Worm (Caenorhabditis elegans) whole organism, L2 larva: ENCODE measurements around the gene smrd-1.

Experiments
- C34F6.9 ChIP-seq: fragments of 150-350 bp; optimal IDR thresholded peaks from 2 replicates; lab custom pipeline; 2014; ENCODE audit warnings: missing biosample characterization, missing genetic modification characterization
- F13H6.1 ChIP-seq: sonication (generic microtip); optimal IDR thresholded peaks from 2 replicates; lab custom pipeline; 2016; ENCODE audit warnings: missing genetic modification characterization, missing compliant biosample characterization
- R02D3.7 ChIP-seq: fragments of 150-350 bp; optimal IDR thresholded peaks from 2 replicates; lab custom pipeline; 2014; ENCODE audit warnings: missing biosample characterization, missing genetic modification characterization
- Y55F3AM.14 ChIP-seq: fragments of 200-800 bp; sonication (Bioruptor generic); optimal IDR thresholded peaks from 2 replicates; lab custom pipeline; 2018; ENCODE audit warnings: mild to moderate bottlenecking, missing genetic modification characterization, missing compliant biosample characterization
- ZK546.5 ChIP-seq: sonication (generic microtip); optimal IDR thresholded peaks from 2 replicates; lab custom pipeline; 2017; ENCODE audit warnings: missing biosample characterization, missing genetic modification characterization
- aly-2 ChIP-seq: fragments of 150-350 bp; optimal IDR thresholded peaks from 2 replicates; lab custom pipeline; 2014; ENCODE audit warnings: missing biosample characterization, missing genetic modification characterization
- ama-1 ChIP-seq: fragments of 150-350 bp; optimal IDR thresholded peaks from 2 replicates; lab custom pipeline; 2018; ENCODE audit warnings: inconsistent platforms
- blmp-1 ChIP-seq: sonication (generic microtip); optimal IDR thresholded peaks from 2 replicates; lab custom pipeline; 2017; ENCODE audit warnings: missing genetic modification characterization, mild to moderate bottlenecking, missing compliant biosample characterization, antibody characterized with exemption, moderate library complexity; ENCODE audit not compliant: insufficient read depth
- ceh-16 ChIP-seq: fragments of 150-350 bp; optimal IDR thresholded peaks from 2 replicates; lab custom pipeline; 2014; ENCODE audit warnings: missing biosample characterization, missing genetic modification characterization
- crh-2 ChIP-seq: sonication (generic microtip); optimal IDR thresholded peaks from 2 replicates; lab custom pipeline; 2017; ENCODE audit warnings: missing biosample characterization, missing genetic modification characterization
- egl-27 ChIP-seq: sonication (generic microtip); optimal IDR thresholded peaks from 3 replicates; lab custom pipeline; 2017; ENCODE audit warnings: missing biosample characterization, missing genetic modification reagents, missing genetic modification characterization
- elt-3 ChIP-seq: sonication (generic microtip); optimal IDR thresholded peaks from 2 replicates; lab custom pipeline; 2017; ENCODE audit warnings: missing biosample characterization, missing genetic modification characterization
- fos-1 ChIP-seq: fragments of 150-350 bp; optimal IDR thresholded peaks from 2 replicates; lab custom pipeline; 2014; ENCODE audit warnings: missing biosample characterization, missing genetic modification characterization
- gmeb-1 ChIP-seq: fragments of 150-350 bp; optimal IDR thresholded peaks from 2 replicates; lab custom pipeline; 2014; ENCODE audit warnings: missing biosample characterization, missing genetic modification characterization
- lin-11 ChIP-seq: fragments of 150-350 bp; sonication (generic microtip); optimal IDR thresholded peaks from 2 replicates; lab custom pipeline; 2014; ENCODE audit warnings: missing biosample characterization, missing genetic modification characterization, inconsistent platforms, mixed read lengths
- lin-13 ChIP-seq: fragments of 150-350 bp; optimal IDR thresholded peaks from 2 replicates; lab custom pipeline; 2014; ENCODE audit warnings: missing biosample characterization, missing genetic modification reagents, missing genetic modification characterization
- lin-39 ChIP-seq: fragments of 150-350 bp; optimal IDR thresholded peaks from 2 replicates; lab custom pipeline; 2014; ENCODE audit warnings: missing biosample characterization, missing genetic modification reagents, missing genetic modification characterization
- lsy-2 ChIP-seq, 2 experiments: fragments of 150-350 bp in 1 of 2; sonication (generic microtip) in 1 of 2; optimal IDR thresholded peaks; 2 replicates each; lab custom pipeline; 2014 to 2017; ENCODE audit warnings: missing biosample characterization in 2 of 2, missing genetic modification characterization in 2 of 2
- mbf-1 ChIP-seq: sonication (generic microtip); optimal IDR thresholded peaks from 2 replicates; lab custom pipeline; 2017; ENCODE audit warnings: missing biosample characterization, missing genetic modification characterization
- mdl-1 ChIP-seq, 2 experiments: fragments of 150-350 bp in 1 of 2; sonication (generic microtip) in 1 of 2; optimal IDR thresholded peaks; 2 replicates each; lab custom pipeline; 2017; ENCODE audit warnings: missing biosample characterization in 2 of 2, missing genetic modification characterization in 2 of 2
- nhr-10 ChIP-seq: sonication (generic microtip); optimal IDR thresholded peaks from 2 replicates; lab custom pipeline; 2017; ENCODE audit warnings: missing biosample characterization, missing genetic modification characterization
- nhr-11 ChIP-seq: fragments of 150-350 bp; optimal IDR thresholded peaks from 2 replicates; lab custom pipeline; 2014; ENCODE audit warnings: missing biosample characterization, missing genetic modification characterization
- nhr-12 ChIP-seq: fragments of 150-350 bp; optimal IDR thresholded peaks from 2 replicates; lab custom pipeline; 2014; ENCODE audit warnings: missing biosample characterization, missing genetic modification characterization
- nhr-129 ChIP-seq: fragments of 150-350 bp; optimal IDR thresholded peaks from 2 replicates; lab custom pipeline; 2014; ENCODE audit warnings: missing biosample characterization, missing genetic modification characterization
- nhr-21 ChIP-seq: fragments of 150-350 bp; optimal IDR thresholded peaks from 2 replicates; lab custom pipeline; 2014; ENCODE audit warnings: missing biosample characterization, missing genetic modification characterization
- nhr-23 ChIP-seq: fragments of 150-350 bp; optimal IDR thresholded peaks from 2 replicates; lab custom pipeline; 2014; ENCODE audit warnings: missing biosample characterization, missing genetic modification reagents, missing genetic modification characterization
- nhr-237 ChIP-seq: fragments of 150-350 bp; optimal IDR thresholded peaks from 2 replicates; lab custom pipeline; 2014; ENCODE audit warnings: missing biosample characterization, missing genetic modification characterization
- nhr-25 ChIP-seq: fragments of 150-350 bp; sonication (generic microtip); optimal IDR thresholded peaks from 3 replicates; lab custom pipeline; 2014; ENCODE audit warnings: missing biosample characterization, missing genetic modification characterization
- nhr-6 ChIP-seq: fragments of 150-350 bp; optimal IDR thresholded peaks from 2 replicates; lab custom pipeline; 2014; ENCODE audit warnings: missing biosample characterization, missing genetic modification characterization
- nhr-77 ChIP-seq: fragments of 150-350 bp; optimal IDR thresholded peaks from 2 replicates; lab custom pipeline; 2014; ENCODE audit warnings: missing biosample characterization, missing genetic modification characterization
- peb-1 ChIP-seq: fragments of 150-350 bp; optimal IDR thresholded peaks from 2 replicates; lab custom pipeline; 2014; ENCODE audit warnings: missing biosample characterization, missing genetic modification characterization
- sem-4 ChIP-seq: fragments of 150-350 bp; optimal IDR thresholded peaks from 2 replicates; lab custom pipeline; 2014; ENCODE audit warnings: missing biosample characterization, missing genetic modification reagents, missing genetic modification characterization
- skn-1 ChIP-seq: sonication (generic microtip); optimal IDR thresholded peaks from 2 replicates; lab custom pipeline; 2017; ENCODE audit warnings: missing biosample characterization, missing genetic modification characterization
- sma-3 ChIP-seq: sonication (generic microtip); optimal IDR thresholded peaks from 2 replicates; lab custom pipeline; 2016; ENCODE audit warnings: missing genetic modification reagents, missing genetic modification characterization, missing compliant biosample characterization
- sma-9 ChIP-seq, 2 experiments: fragments of 150-350 bp in 1 of 2; sonication (generic microtip) in 1 of 2; optimal IDR thresholded peaks; 2 replicates each; lab custom pipeline; 2014 to 2016; ENCODE audit warnings: missing genetic modification characterization in 2 of 2, mild to moderate bottlenecking in 1 of 2, missing biosample characterization in 1 of 2, missing compliant biosample characterization in 1 of 2, missing genetic modification reagents in 1 of 2, moderate library complexity in 1 of 2
- snpc-4 ChIP-seq: fragments of 150-350 bp; optimal IDR thresholded peaks from 2 replicates; lab custom pipeline; 2014; ENCODE audit warnings: missing biosample characterization, missing genetic modification characterization
- unc-39 ChIP-seq: fragments of 150-350 bp; optimal IDR thresholded peaks from 2 replicates; lab custom pipeline; 2014; ENCODE audit warnings: missing biosample characterization, missing genetic modification characterization
- unc-55 ChIP-seq: fragments of 150-350 bp; sonication (generic microtip); optimal IDR thresholded peaks from 3 replicates; lab custom pipeline; 2014; ENCODE audit warnings: missing biosample characterization, missing genetic modification reagents, missing genetic modification characterization
- unc-62 ChIP-seq: fragments of 150-350 bp; optimal IDR thresholded peaks from 2 replicates; lab custom pipeline; 2014; ENCODE audit warnings: missing biosample characterization, missing genetic modification reagents, missing genetic modification characterization
- zag-1 ChIP-seq: fragments of 150-350 bp; optimal IDR thresholded peaks from 2 replicates; lab custom pipeline; 2014; ENCODE audit warnings: missing biosample characterization, missing genetic modification characterization
- ztf-11 ChIP-seq: sonication (generic microtip); optimal IDR thresholded peaks from 2 replicates; lab custom pipeline; 2017; ENCODE audit warnings: missing biosample characterization, missing genetic modification characterization
- ztf-4 ChIP-seq: fragments of 150-350 bp; optimal IDR thresholded peaks from 2 replicates; lab custom pipeline; 2014; ENCODE audit warnings: missing biosample characterization, missing genetic modification characterization

Gene smrd-1

DNA sequence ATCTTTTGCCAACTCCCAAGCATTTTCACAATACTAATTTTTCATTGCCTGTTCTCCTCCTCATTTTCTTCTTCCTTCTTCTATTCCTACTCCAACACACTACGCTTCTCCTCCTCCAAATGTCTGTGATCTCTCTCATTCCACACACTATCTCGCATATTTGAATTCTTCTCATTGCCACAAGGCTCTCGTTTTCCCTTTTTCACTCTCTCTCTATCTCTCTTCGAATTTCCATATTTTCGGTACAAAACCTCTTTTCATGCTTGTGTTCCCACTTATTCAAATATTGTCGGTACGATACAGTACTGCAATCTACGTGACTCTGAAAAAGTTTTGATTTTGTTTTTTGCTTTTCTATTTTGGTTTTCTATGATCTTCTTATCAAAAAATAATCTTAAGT lies 55.1 kb downstream of the smrd-1 start:
- no peak for TF ChIP-seq nhr-237
- TF ChIP-seq nhr-6 (tag; lab: Kevin White, UChicago) = no peak
- no peak for TF ChIP-seq blmp-1 (tag; lab: Kevin White, UChicago)
- TF ChIP-seq sma-3 (GFP tag; lab: Kevin White, UChicago) = no peak
- TF ChIP-seq unc-55 (GFP tag; lab: Kevin White, UChicago) = peak; percentile 55
- TF ChIP-seq nhr-129 (tag; lab: Kevin White, UChicago) = peak; percentile 6
- TF ChIP-seq Y55F3AM.14 (GFP tag; lab: Kevin White, UChicago) = no peak
- TF ChIP-seq nhr-21 (tag; lab: Kevin White, UChicago) = no peak
- no peak for TF ChIP-seq mdl-1 (tag; optimal IDR thresholded peaks at IDR 0.05; lab: Kevin White, UChicago)
- TF ChIP-seq elt-3 (tag; lab: Kevin White, UChicago) = no peak
- TF ChIP-seq aly-2 (tag; lab: Kevin White, UChicago) = no peak
- no peak for TF ChIP-seq gmeb-1 (tag; lab: Kevin White, UChicago)
- TF ChIP-seq sma-9 (GFP tag; optimal IDR thresholded peaks at IDR 0.05; lab: Kevin White, UChicago) = peak; percentile 12
- no peak for TF ChIP-seq sma-9 (tag; optimal IDR thresholded peaks at IDR 0.05; lab: Kevin White, UChicago)
- no peak for TF ChIP-seq peb-1 (tag; lab: Kevin White, UChicago)
- TF ChIP-seq snpc-4 (tag; lab: Kevin White, UChicago) = no peak
- no peak for TF ChIP-seq lin-13 (GFP tag; lab: Kevin White, UChicago)
- TF ChIP-seq lin-11 (tag; lab: Kevin White, UChicago) = no peak
- no peak for TF ChIP-seq R02D3.7 (tag; lab: Kevin White, UChicago)
- TF ChIP-seq crh-2 (tag; lab: Kevin White, UChicago) = peak; percentile 0
- TF ChIP-seq egl-27 (tag; lab: Kevin White, UChicago) = no peak
- no peak for TF ChIP-seq nhr-77 (tag; lab: Kevin White, UChicago)
- TF ChIP-seq fos-1 = peak; percentile 32
- TF ChIP-seq C34F6.9 = peak; percentile 53
- no peak for TF ChIP-seq mbf-1
- no peak for TF ChIP-seq sem-4 (tag; lab: Kevin White, UChicago)
- TF ChIP-seq skn-1 (tag; lab: Kevin White, UChicago) = no peak
- TF ChIP-seq ztf-4 = no peak
- no peak for TF ChIP-seq nhr-12
- no peak for TF ChIP-seq ZK546.5 (tag; lab: Kevin White, UChicago)
- no peak for TF ChIP-seq unc-62 (GFP tag; lab: Kevin White, UChicago)
- TF ChIP-seq ztf-11 (tag; lab: Kevin White, UChicago) = no peak
- no peak for TF ChIP-seq unc-39 (tag; lab: Kevin White, UChicago)
- no peak for TF ChIP-seq ceh-16
- TF ChIP-seq nhr-11 (tag; lab: Kevin White, UChicago) = no peak
- TF ChIP-seq nhr-25 = no peak
- no peak for TF ChIP-seq lin-39
- TF ChIP-seq lsy-2 (tag; optimal IDR thresholded peaks at IDR 0.05; lab: Kevin White, UChicago) = peak in 1 of 2 experiments; percentile 18
- no peak for TF ChIP-seq nhr-10 (tag; lab: Kevin White, UChicago)
- no peak for TF ChIP-seq ama-1 (lab: Kevin White, UChicago)
- TF ChIP-seq zag-1 (tag; lab: Kevin White, UChicago) = no peak

DNA sequence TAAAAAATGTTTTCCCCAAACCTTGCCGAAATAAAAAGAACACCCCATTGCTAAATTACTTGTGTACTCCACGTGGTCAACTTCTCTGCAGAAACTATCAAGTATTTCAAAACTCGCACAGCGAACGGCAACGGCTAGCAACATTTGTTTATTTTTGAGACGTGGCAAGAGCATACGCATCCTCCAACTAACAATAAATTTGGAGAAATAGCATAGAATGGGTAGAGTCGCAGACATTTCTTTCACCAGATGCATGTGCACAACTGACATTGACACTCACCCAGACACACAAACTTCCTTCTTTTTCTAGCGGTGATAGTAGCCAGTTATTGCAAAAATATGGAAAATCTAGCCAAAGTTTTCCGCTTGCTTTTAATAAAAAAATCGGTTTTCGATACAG lies 56.2 kb downstream of the smrd-1 start:
- TF ChIP-seq crh-2 (tag; lab: Kevin White, UChicago) = peak; percentile 82
- peak; percentile 16 for TF ChIP-seq F13H6.1 (tag; lab: Kevin White, UChicago)
- TF ChIP-seq mbf-1 = no peak
- peak; percentile 33 for TF ChIP-seq C34F6.9
- peak in 1 of 2 experiments; percentile 23 for TF ChIP-seq lsy-2 (tag; optimal IDR thresholded peaks at IDR 0.05; lab: Kevin White, UChicago)
- no peak for TF ChIP-seq nhr-237
- TF ChIP-seq sem-4 (tag; lab: Kevin White, UChicago) = no peak
- TF ChIP-seq R02D3.7 (tag; lab: Kevin White, UChicago) = no peak
- no peak for TF ChIP-seq unc-62 (GFP tag; lab: Kevin White, UChicago)
- TF ChIP-seq nhr-23 = no peak
- no peak for TF ChIP-seq egl-27 (tag; lab: Kevin White, UChicago)
- TF ChIP-seq, all 48 proteins: peak for 4
